Worm (Caenorhabditis elegans) whole organism, mixed stage, embryonic: ENCODE measurements around the gene ZC190.4.

Experiments
- ham-2 ChIP-seq: fragments of 200-800 bp; sonication (Bioruptor generic); optimal IDR thresholded peaks from 2 replicates; lab custom pipeline; 2018; ENCODE audit warnings: mild to moderate bottlenecking, missing genetic modification characterization, missing compliant biosample characterization
- nhr-28 ChIP-seq: fragments of 150-350 bp; optimal IDR thresholded peaks from 2 replicates; lab custom pipeline; 2014; ENCODE audit warnings: missing biosample characterization, missing genetic modification characterization
- unc-62 ChIP-seq: fragments of 150-350 bp; optimal IDR thresholded peaks from 2 replicates; lab custom pipeline; 2014; ENCODE audit warnings: missing biosample characterization, missing genetic modification reagents, missing genetic modification characterization
- ztf-11 ChIP-seq: fragments of 150-350 bp; optimal IDR thresholded peaks from 2 replicates; lab custom pipeline; 2014; ENCODE audit warnings: missing biosample characterization, missing genetic modification characterization

ce11 chrV:8673498-8673897 lies 7.6 kb downstream of the ZC190.4 start, which contains the start of gene ZC190.5:
- TF ChIP-seq ztf-11 (no peak), nhr-28 (no peak), unc-62 (no peak), ham-2 (no peak)
